Worm (Caenorhabditis elegans) whole organism, L1 larva: ENCODE data around the gene srsx-28.

Source experiments
- C04F5.9 ChIP-seq: sonication (generic microtip); optimal IDR thresholded peaks from 2 replicates; lab custom pipeline; 2016; ENCODE audit warnings: missing genetic modification characterization, missing compliant biosample characterization
- C16A3.4 ChIP-seq: fragments of 150-350 bp; optimal IDR thresholded peaks from 2 replicates; lab custom pipeline; 2014; ENCODE audit warnings: missing biosample characterization, missing genetic modification characterization
- C34B4.2 ChIP-seq: sonication (generic microtip); optimal IDR thresholded peaks from 2 replicates; lab custom pipeline; 2017; ENCODE audit warnings: mild to moderate bottlenecking, missing genetic modification characterization, missing compliant biosample characterization
- alr-1 ChIP-seq: fragments of 200-800 bp; sonication (Bioruptor generic); optimal IDR thresholded peaks from 2 replicates; lab custom pipeline; 2018; ENCODE audit warnings: borderline replicate concordance, mild to moderate bottlenecking, missing genetic modification characterization, missing compliant biosample characterization
- aly-2 ChIP-seq: fragments of 150-350 bp; optimal IDR thresholded peaks from 2 replicates; lab custom pipeline; 2014; ENCODE audit warnings: missing biosample characterization, missing genetic modification characterization
- ama-1 ChIP-seq: fragments of 150-350 bp; optimal IDR thresholded peaks from 2 replicates; lab custom pipeline; 2014
- ceh-63 ChIP-seq: fragments of 200-800 bp; sonication (Bioruptor generic); optimal IDR thresholded peaks from 2 replicates; lab custom pipeline; 2018; ENCODE audit warnings: mild to moderate bottlenecking, missing genetic modification characterization, missing compliant biosample characterization
- ceh-8 ChIP-seq: fragments of 200-800 bp; sonication (Bioruptor generic); optimal IDR thresholded peaks from 2 replicates; lab custom pipeline; 2018; ENCODE audit warnings: mild to moderate bottlenecking, missing genetic modification characterization, moderate library complexity, missing compliant biosample characterization
- ceh-82 ChIP-seq, 3 experiments: fragments of 150-350 bp in 1 of 3; sonication (generic microtip) in 2 of 3; optimal IDR thresholded peaks; 2 replicates each; lab custom pipeline; 2014 to 2017; ENCODE audit warnings: missing biosample characterization in 3 of 3, missing genetic modification characterization in 3 of 3
- ceh-90 ChIP-seq: sonication (generic microtip); optimal IDR thresholded peaks from 2 replicates; lab custom pipeline; 2016; ENCODE audit warnings: missing genetic modification characterization, missing compliant biosample characterization
- ces-1 ChIP-seq: fragments of 150-350 bp; optimal IDR thresholded peaks from 2 replicates; lab custom pipeline; 2014; ENCODE audit warnings: missing biosample characterization, missing genetic modification reagents, missing genetic modification characterization
- dpl-1 ChIP-seq, 3 experiments: fragments of 150-350 bp in 2 of 3; sonication (generic microtip) in 1 of 3; optimal IDR thresholded peaks; 2 replicates each; lab custom pipeline; 2014 to 2017; ENCODE audit warnings: missing biosample characterization in 3 of 3, missing genetic modification characterization in 3 of 3, missing genetic modification reagents in 3 of 3
- dsc-1 ChIP-seq: sonication (generic microtip); optimal IDR thresholded peaks from 2 replicates; lab custom pipeline; 2016; ENCODE audit warnings: mild to moderate bottlenecking, missing genetic modification characterization, missing compliant biosample characterization
- elt-2 ChIP-seq: sonication (generic microtip); optimal IDR thresholded peaks from 2 replicates; lab custom pipeline; 2016; ENCODE audit warnings: missing genetic modification characterization, mild to moderate bottlenecking, inconsistent platforms, missing compliant biosample characterization, missing genetic modification reagents
- elt-3 ChIP-seq, 6 experiments: fragments of 150-350 bp in 1 of 6; sonication (generic microtip); optimal IDR thresholded peaks; 2 replicates each; lab custom pipeline; 2017 to 2018; ENCODE audit warnings: missing biosample characterization in 6 of 6, missing genetic modification characterization in 6 of 6, inconsistent platforms in 1 of 6
- ets-5 ChIP-seq: fragments of 200-800 bp; sonication (Bioruptor generic); IDR thresholded peaks from 2 replicates; pipeline ENCODE4 v1.3.6; 2022; ENCODE audit warnings: missing genetic modification characterization, missing compliant biosample characterization
- fkh-4 ChIP-seq: sonication (generic microtip); optimal IDR thresholded peaks from 2 replicates; lab custom pipeline; 2016; ENCODE audit warnings: missing compliant biosample characterization, missing genetic modification characterization, borderline replicate concordance
- fkh-8 ChIP-seq: sonication (generic microtip); optimal IDR thresholded peaks from 2 replicates; lab custom pipeline; 2016; ENCODE audit warnings: mild to moderate bottlenecking, missing genetic modification characterization, missing compliant biosample characterization
- mef-2 ChIP-seq: fragments of 150-350 bp; optimal IDR thresholded peaks from 2 replicates; lab custom pipeline; 2014; ENCODE audit warnings: missing biosample characterization, missing genetic modification characterization
- mep-1 ChIP-seq: fragments of 150-350 bp; optimal IDR thresholded peaks from 2 replicates; lab custom pipeline; 2014; ENCODE audit warnings: missing biosample characterization, missing genetic modification characterization
- nhr-11 ChIP-seq: fragments of 150-350 bp; optimal IDR thresholded peaks from 2 replicates; lab custom pipeline; 2014; ENCODE audit warnings: missing biosample characterization, missing genetic modification characterization
- nhr-12 ChIP-seq: sonication (generic microtip); optimal IDR thresholded peaks from 2 replicates; lab custom pipeline; 2017; ENCODE audit warnings: missing biosample characterization, missing genetic modification characterization
- nhr-28 ChIP-seq: fragments of 150-350 bp; optimal IDR thresholded peaks from 2 replicates; lab custom pipeline; 2014; ENCODE audit warnings: missing biosample characterization, missing genetic modification characterization
- nhr-47 ChIP-seq: sonication (generic microtip); optimal IDR thresholded peaks from 2 replicates; lab custom pipeline; 2016; ENCODE audit warnings: mild to moderate bottlenecking, missing genetic modification characterization, moderate library complexity, missing compliant biosample characterization
- nhr-71 ChIP-seq: sonication (generic microtip); optimal IDR thresholded peaks from 2 replicates; lab custom pipeline; 2016; ENCODE audit warnings: mild to moderate bottlenecking, missing genetic modification characterization, moderate library complexity, missing compliant biosample characterization
- nhr-90 ChIP-seq: sonication (generic microtip); optimal IDR thresholded peaks from 2 replicates; lab custom pipeline; 2016; ENCODE audit warnings: mild to moderate bottlenecking, missing genetic modification characterization, missing compliant biosample characterization; ENCODE audit not compliant: poor library complexity
- pax-3 ChIP-seq: fragments of 200-800 bp; sonication (Bioruptor generic); optimal IDR thresholded peaks from 2 replicates; lab custom pipeline; 2018; ENCODE audit warnings: mild to moderate bottlenecking, missing genetic modification characterization, moderate library complexity, missing compliant biosample characterization
- snu-23 ChIP-seq: sonication (generic microtip); optimal IDR thresholded peaks from 2 replicates; lab custom pipeline; 2016; ENCODE audit warnings: missing genetic modification characterization, missing compliant biosample characterization
- sox-4 ChIP-seq: sonication (generic microtip); optimal IDR thresholded peaks from 2 replicates; lab custom pipeline; 2016; ENCODE audit warnings: missing genetic modification characterization, missing compliant biosample characterization
- sptf-1 ChIP-seq: fragments of 150-350 bp; optimal IDR thresholded peaks from 2 replicates; lab custom pipeline; 2014; ENCODE audit warnings: missing biosample characterization, missing genetic modification characterization
- swsn-7 ChIP-seq: sonication (generic microtip); optimal IDR thresholded peaks from 2 replicates; lab custom pipeline; 2016; ENCODE audit warnings: missing genetic modification characterization, missing compliant biosample characterization
- tlp-1 ChIP-seq: fragments of 150-350 bp; optimal IDR thresholded peaks from 2 replicates; lab custom pipeline; 2014; ENCODE audit warnings: missing biosample characterization, missing genetic modification characterization
- unc-30 ChIP-seq: sonication (generic microtip); optimal IDR thresholded peaks from 2 replicates; lab custom pipeline; 2017; ENCODE audit warnings: missing biosample characterization, missing genetic modification characterization
- unc-86 ChIP-seq: sonication (generic microtip); optimal IDR thresholded peaks from 2 replicates; lab custom pipeline; 2016; ENCODE audit warnings: missing genetic modification characterization, missing compliant biosample characterization
- zip-4 ChIP-seq: fragments of 200-800 bp; sonication (Bioruptor generic); optimal IDR thresholded peaks from 2 replicates; lab custom pipeline; 2018; ENCODE audit warnings: mild to moderate bottlenecking, missing genetic modification characterization, moderate library complexity, missing compliant biosample characterization
- ztf-4 ChIP-seq: fragments of 150-350 bp; optimal IDR thresholded peaks from 2 replicates; lab custom pipeline; 2014; ENCODE audit warnings: missing biosample characterization, missing genetic modification characterization

Gene srsx-28

DNA sequence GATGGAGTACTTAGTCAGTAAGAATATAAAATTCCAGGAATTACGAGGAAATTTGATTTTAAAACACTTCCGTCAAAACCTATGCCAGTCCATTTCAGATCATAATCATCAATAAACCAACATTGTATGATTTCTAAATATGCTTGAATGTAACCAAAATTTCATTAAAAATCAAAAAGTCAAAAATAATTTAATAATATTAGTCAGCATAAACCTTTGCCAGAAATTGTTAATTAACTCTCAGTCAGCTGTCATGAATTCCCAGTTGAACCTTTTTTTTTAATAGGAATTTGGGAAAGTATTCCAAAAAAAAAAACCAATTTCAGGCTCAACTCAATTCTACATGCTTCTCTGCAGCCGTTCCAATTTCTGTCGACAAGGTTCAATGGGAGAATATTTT is 4.0 kb upstream of the srsx-28 start, which contains the start of gene srsx-26:
Gene srsx-26, plus strand, starts transcription at position 301 of the 400 bp plus-strand sequence.
- TF ChIP-seq sox-4 (tag; lab: Kevin White, UChicago) = no peak
- peak; percentile 51 for TF ChIP-seq ceh-8 (GFP tag; lab: Kevin White, UChicago)
- peak; percentile 30 for TF ChIP-seq nhr-71 (tag; lab: Kevin White, UChicago)
- TF ChIP-seq fkh-8 = peak; percentile 56
- peak; percentile 14 for TF ChIP-seq ceh-90 (tag; lab: Kevin White, UChicago)
- no peak for TF ChIP-seq aly-2 (tag; lab: Kevin White, UChicago)
- no peak for TF ChIP-seq zip-4 (GFP tag; lab: Kevin White, UChicago)
- peak; percentile 37 for TF ChIP-seq nhr-47 (tag; lab: Kevin White, UChicago)

DNA sequence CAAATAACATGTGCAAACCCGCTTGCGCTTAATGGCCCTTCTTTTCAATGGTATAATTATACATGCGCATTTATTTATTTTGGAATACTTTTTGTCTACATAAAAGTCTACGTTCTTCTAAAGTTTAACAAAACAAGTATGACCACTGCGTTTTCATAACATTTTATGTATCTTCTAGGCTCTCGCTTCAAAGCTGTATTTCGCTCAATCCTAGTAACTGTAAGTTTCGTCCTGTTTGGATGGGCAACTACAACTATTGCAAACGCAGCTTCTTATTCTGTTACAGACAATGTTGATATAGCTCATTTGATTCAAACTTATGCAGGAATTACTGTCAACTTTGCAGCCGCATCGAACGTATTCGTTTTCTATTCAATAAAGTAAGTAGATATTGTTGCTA is 2.6 kb upstream of the srsx-28 start, which contains the start of gene srsx-27:
Gene srsx-27, plus strand, starts transcription at position 301 of the 400 bp plus-strand sequence.
- no peak for TF ChIP-seq alr-1
- TF ChIP-seq nhr-11 = no peak
- no peak for TF ChIP-seq ceh-82 (tag; optimal IDR thresholded peaks at IDR 0.05; lab: Kevin White, UChicago)
- no peak for TF ChIP-seq ceh-8 (GFP tag; lab: Kevin White, UChicago)
- TF ChIP-seq dpl-1 (GFP tag; optimal IDR thresholded peaks at IDR 0.05; lab: Kevin White, UChicago) = no peak
- no peak for TF ChIP-seq ztf-4 (tag; lab: Kevin White, UChicago)
- TF ChIP-seq aly-2 (tag; lab: Kevin White, UChicago) = no peak
- no peak for TF ChIP-seq nhr-28
- TF ChIP-seq unc-86 = no peak
- TF ChIP-seq mep-1 (tag; lab: Kevin White, UChicago) = no peak
- no peak for TF ChIP-seq fkh-8

DNA sequence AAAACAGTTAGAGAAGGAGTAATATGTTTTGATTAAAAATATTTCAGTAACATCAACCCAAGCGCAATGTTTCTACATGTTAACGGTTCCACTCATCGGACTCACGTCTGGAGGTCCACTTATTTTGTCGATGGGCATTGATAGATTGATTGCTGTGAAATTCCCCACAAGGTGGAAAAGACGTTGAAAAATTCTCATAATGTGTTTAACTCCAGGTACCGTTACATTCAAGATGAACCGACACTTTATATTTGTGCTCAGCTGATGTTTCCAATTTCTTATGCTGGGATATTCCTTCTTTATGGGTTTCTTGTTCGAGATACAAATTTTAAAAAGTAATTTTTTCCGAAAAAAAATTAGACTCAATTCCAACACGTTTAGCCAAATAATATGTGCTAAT is 698 bp downstream of the srsx-28 start:
- no peak for TF ChIP-seq tlp-1 (tag; lab: Kevin White, UChicago)
- TF ChIP-seq mef-2 = no peak
- no peak for TF ChIP-seq nhr-90 (tag; lab: Kevin White, UChicago)
- no peak for TF ChIP-seq sptf-1 (tag; lab: Kevin White, UChicago)
- TF ChIP-seq pax-3 = no peak
- no peak for TF ChIP-seq C34B4.2 (tag; lab: Kevin White, UChicago)
- TF ChIP-seq ces-1 (GFP tag; lab: Kevin White, UChicago) = no peak

ce11 chrV:10154698-10155097 is 2.3 kb downstream of the srsx-28 start, which contains the start of gene srsx-29:
srsx-29 (plus strand) TSS chrV:10154998.
- TF ChIP-seq ets-5 (GFP tag; lab: Robert Waterston, UW) = no peak
- no peak for TF ChIP-seq nhr-12 (tag; lab: Kevin White, UChicago)
- TF ChIP-seq mef-2 = no peak
- no peak for TF ChIP-seq swsn-7
- TF ChIP-seq unc-86 = no peak
- TF ChIP-seq dsc-1 (tag; lab: Kevin White, UChicago) = no peak
- no peak for TF ChIP-seq ceh-63 (GFP tag; lab: Kevin White, UChicago)
- TF ChIP-seq sptf-1 (tag; lab: Kevin White, UChicago) = no peak
- TF ChIP-seq elt-3 (tag; optimal IDR thresholded peaks at IDR 0.05; lab: Kevin White, UChicago) = no peak
- TF ChIP-seq C04F5.9 (tag; lab: Kevin White, UChicago) = no peak
- TF ChIP-seq ama-1 (lab: Kevin White, UChicago) = no peak
- no peak for TF ChIP-seq fkh-8
- TF ChIP-seq elt-2 (tag; lab: Kevin White, UChicago) = no peak
- no peak for TF ChIP-seq fkh-4 (tag; lab: Kevin White, UChicago)
- no peak for TF ChIP-seq unc-30 (tag; lab: Kevin White, UChicago)
- TF ChIP-seq snu-23 (GFP tag; lab: Kevin White, UChicago) = no peak
- no peak for TF ChIP-seq C16A3.4 (tag; lab: Kevin White, UChicago)
